Worm (Caenorhabditis elegans) whole organism, mixed stage, embryonic: ENCODE results near the gene tbh-1.

ENCODE experiments used
- M03D4.4 ChIP-seq: sonication (generic microtip); optimal IDR thresholded peaks from 2 replicates; lab custom pipeline; 2017; ENCODE audit warnings: mild to moderate bottlenecking, missing genetic modification characterization, missing compliant biosample characterization
- bed-3 ChIP-seq: fragments of 200-800 bp; sonication (Bioruptor generic); optimal IDR thresholded peaks from 3 replicates; lab custom pipeline; 2018; ENCODE audit warnings: mild to moderate bottlenecking, missing genetic modification characterization, moderate library complexity, missing compliant biosample characterization
- blmp-1 ChIP-seq: fragments of 150-350 bp; optimal IDR thresholded peaks from 2 replicates; lab custom pipeline; 2014; ENCODE audit warnings: missing biosample characterization, missing genetic modification characterization
- ceh-39 ChIP-seq: fragments of 150-350 bp; optimal IDR thresholded peaks from 2 replicates; lab custom pipeline; 2014; ENCODE audit warnings: missing biosample characterization, missing genetic modification characterization
- ceh-43 ChIP-seq: fragments of 200-800 bp; sonication (Bioruptor generic); optimal IDR thresholded peaks from 2 replicates; lab custom pipeline; 2018; ENCODE audit warnings: mild to moderate bottlenecking, missing genetic modification characterization, moderate library complexity, missing compliant biosample characterization
- ceh-83 ChIP-seq: fragments of 200-800 bp; sonication (Bioruptor generic); optimal IDR thresholded peaks from 2 replicates; lab custom pipeline; 2018; ENCODE audit warnings: mild to moderate bottlenecking, missing genetic modification characterization, missing compliant biosample characterization
- ces-1 ChIP-seq: fragments of 150-350 bp; optimal IDR thresholded peaks from 2 replicates; lab custom pipeline; 2014; ENCODE audit warnings: missing biosample characterization, missing genetic modification reagents, missing genetic modification characterization
- cnd-1 ChIP-seq: fragments of 200-800 bp; sonication (Bioruptor generic); optimal IDR thresholded peaks from 2 replicates; lab custom pipeline; 2018; ENCODE audit warnings: mild to moderate bottlenecking, missing genetic modification characterization, missing compliant biosample characterization
- drap-1 ChIP-seq: fragments of 200-800 bp; sonication (Bioruptor generic); optimal IDR thresholded peaks from 3 replicates; lab custom pipeline; 2018; ENCODE audit warnings: mild to moderate bottlenecking, missing genetic modification characterization, missing compliant biosample characterization
- elt-1 ChIP-seq: sonication (generic microtip); optimal IDR thresholded peaks from 2 replicates; lab custom pipeline; 2017; ENCODE audit warnings: missing genetic modification characterization, mild to moderate bottlenecking, missing compliant biosample characterization, antibody characterized with exemption, moderate library complexity, borderline replicate concordance; ENCODE audit not compliant: insufficient read depth
- elt-3 ChIP-seq: fragments of 150-350 bp; optimal IDR thresholded peaks from 2 replicates; lab custom pipeline; 2014; ENCODE audit warnings: missing biosample characterization, missing genetic modification characterization
- flh-1 ChIP-seq: fragments of 200-800 bp; sonication (Bioruptor generic); optimal IDR thresholded peaks from 2 replicates; lab custom pipeline; 2018; ENCODE audit warnings: mild to moderate bottlenecking, missing genetic modification characterization, moderate library complexity, missing compliant biosample characterization
- ham-2 ChIP-seq: fragments of 200-800 bp; sonication (Bioruptor generic); optimal IDR thresholded peaks from 2 replicates; lab custom pipeline; 2018; ENCODE audit warnings: mild to moderate bottlenecking, missing genetic modification characterization, missing compliant biosample characterization
- hlh-1 ChIP-seq: fragments of 150-350 bp; optimal IDR thresholded peaks from 2 replicates; lab custom pipeline; 2014; ENCODE audit warnings: missing biosample characterization, missing genetic modification reagents, missing genetic modification characterization
- lin-13 ChIP-seq: fragments of 150-350 bp; optimal IDR thresholded peaks from 2 replicates; lab custom pipeline; 2014; ENCODE audit warnings: missing biosample characterization, missing genetic modification characterization
- mab-5 ChIP-seq: fragments of 150-350 bp; optimal IDR thresholded peaks from 2 replicates; lab custom pipeline; 2014; ENCODE audit warnings: missing biosample characterization, missing genetic modification characterization
- mep-1 ChIP-seq: fragments of 150-350 bp; optimal IDR thresholded peaks from 2 replicates; lab custom pipeline; 2017; ENCODE audit warnings: missing biosample characterization, missing genetic modification reagents, missing genetic modification characterization, inconsistent platforms
- nhr-12 ChIP-seq: fragments of 150-350 bp; optimal IDR thresholded peaks from 2 replicates; lab custom pipeline; 2014; ENCODE audit warnings: missing biosample characterization, missing genetic modification characterization
- nhr-2 ChIP-seq: fragments of 150-350 bp; optimal IDR thresholded peaks from 2 replicates; lab custom pipeline; 2014; ENCODE audit warnings: missing biosample characterization, missing genetic modification characterization
- nhr-237 ChIP-seq: fragments of 150-350 bp; optimal IDR thresholded peaks from 2 replicates; lab custom pipeline; 2014; ENCODE audit warnings: missing biosample characterization, missing genetic modification characterization
- nhr-28 ChIP-seq: fragments of 150-350 bp; optimal IDR thresholded peaks from 2 replicates; lab custom pipeline; 2014; ENCODE audit warnings: missing biosample characterization, missing genetic modification characterization
- nhr-76 ChIP-seq: sonication (generic microtip); optimal IDR thresholded peaks from 2 replicates; lab custom pipeline; 2017; ENCODE audit warnings: missing biosample characterization, missing genetic modification characterization
- sem-2 ChIP-seq: fragments of 200-800 bp; sonication (Bioruptor generic); optimal IDR thresholded peaks from 2 replicates; lab custom pipeline; 2018; ENCODE audit warnings: mild to moderate bottlenecking, missing genetic modification characterization, missing compliant biosample characterization
- snpc-4 ChIP-seq: fragments of 150-350 bp; optimal IDR thresholded peaks from 2 replicates; lab custom pipeline; 2014; ENCODE audit warnings: missing biosample characterization, missing genetic modification characterization
- sptf-1 ChIP-seq: sonication (generic microtip); optimal IDR thresholded peaks from 2 replicates; lab custom pipeline; 2017; ENCODE audit warnings: mild to moderate bottlenecking, missing genetic modification characterization, moderate library complexity, missing compliant biosample characterization
- tbx-8 ChIP-seq: fragments of 200-800 bp; sonication (Bioruptor generic); optimal IDR thresholded peaks from 2 replicates; lab custom pipeline; 2018; ENCODE audit warnings: mild to moderate bottlenecking, missing genetic modification characterization, moderate library complexity, missing compliant biosample characterization
- unc-120 ChIP-seq: sonication (generic microtip); optimal IDR thresholded peaks from 2 replicates; lab custom pipeline; 2017; ENCODE audit warnings: missing genetic modification characterization, missing compliant biosample characterization; ENCODE audit not compliant: poor library complexity, severe bottlenecking
- unc-39 ChIP-seq: fragments of 150-350 bp; optimal IDR thresholded peaks from 2 replicates; lab custom pipeline; 2014; ENCODE audit warnings: missing biosample characterization, missing genetic modification characterization
- unc-62 ChIP-seq: fragments of 150-350 bp; optimal IDR thresholded peaks from 2 replicates; lab custom pipeline; 2014; ENCODE audit warnings: missing biosample characterization, missing genetic modification reagents, missing genetic modification characterization
- zip-8 ChIP-seq: fragments of 150-350 bp; optimal IDR thresholded peaks from 2 replicates; lab custom pipeline; 2014; ENCODE audit warnings: missing biosample characterization, missing genetic modification characterization
- ztf-11 ChIP-seq: fragments of 150-350 bp; optimal IDR thresholded peaks from 2 replicates; lab custom pipeline; 2014; ENCODE audit warnings: missing biosample characterization, missing genetic modification characterization

The tbh-1 gene

DNA sequence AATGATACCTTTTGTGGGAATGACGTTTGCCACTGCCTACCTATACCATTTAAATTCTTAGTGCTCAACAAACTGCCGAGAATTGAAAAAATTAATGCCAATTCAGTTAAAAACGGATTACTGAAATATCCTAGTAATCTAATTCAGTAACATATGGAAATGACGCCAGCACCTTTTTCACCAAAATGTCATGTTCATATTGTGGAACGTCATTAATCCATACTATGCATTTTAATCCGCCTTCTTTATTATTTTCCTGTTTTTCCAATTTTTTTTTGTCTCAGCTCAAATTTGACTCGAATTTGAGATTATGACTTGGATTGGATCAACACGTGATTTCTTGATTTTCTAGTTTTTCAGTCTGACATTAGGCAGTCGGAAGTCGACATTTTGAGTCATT is 36.7 kb upstream of the tbh-1 start:
- no peak for TF ChIP-seq ceh-39 (tag; lab: Kevin White, UChicago)
- no peak for TF ChIP-seq hlh-1
- TF ChIP-seq ztf-11, result no peak
- TF ChIP-seq blmp-1 (tag; lab: Kevin White, UChicago), result no peak
- no peak for TF ChIP-seq nhr-12
- TF ChIP-seq M03D4.4 (tag; lab: Kevin White, UChicago), result no peak
- TF ChIP-seq flh-1, result no peak
- no peak for TF ChIP-seq tbx-8 (GFP tag; lab: Kevin White, UChicago)
- TF ChIP-seq elt-1 (tag; lab: Kevin White, UChicago), result no peak
- TF ChIP-seq lin-13, result no peak
- no peak for TF ChIP-seq bed-3 (GFP tag; lab: Kevin White, UChicago)
- TF ChIP-seq ceh-43 (GFP tag; lab: Kevin White, UChicago), result no peak
- TF ChIP-seq ham-2 (GFP tag; lab: Kevin White, UChicago), result no peak
- no peak for TF ChIP-seq sptf-1 (tag; lab: Kevin White, UChicago)
- no peak for TF ChIP-seq elt-3 (tag; lab: Kevin White, UChicago)
- TF ChIP-seq nhr-28 (tag; lab: Kevin White, UChicago), result no peak
- TF ChIP-seq unc-62, result no peak
- TF ChIP-seq snpc-4, result no peak
- no peak for TF ChIP-seq ceh-83 (GFP tag; lab: Kevin White, UChicago)

DNA sequence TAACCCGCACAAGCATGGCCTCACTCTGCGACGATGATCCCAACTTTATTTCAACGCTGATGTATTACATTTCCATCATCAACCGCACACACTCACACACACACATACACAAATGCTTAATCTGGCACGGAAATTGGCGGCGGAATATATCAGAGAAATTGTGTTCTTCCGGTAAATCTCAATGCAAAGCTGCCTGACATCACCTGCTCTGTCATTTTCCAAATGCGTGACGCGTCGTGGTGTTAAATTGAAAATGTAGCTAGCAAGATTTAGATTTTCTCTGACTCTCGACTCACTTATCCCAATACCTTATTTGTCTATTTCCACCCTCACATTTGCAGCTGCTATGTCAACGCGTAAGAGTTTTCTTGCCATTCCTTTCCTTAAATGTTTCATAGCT is 34.6 kb upstream of the tbh-1 start:
- TF ChIP-seq zip-8 (tag; lab: Kevin White, UChicago) (no peak), elt-3 (tag; lab: Kevin White, UChicago) (no peak), blmp-1 (tag; lab: Kevin White, UChicago) (no peak), M03D4.4 (tag; lab: Kevin White, UChicago) (no peak), cnd-1 (tag; lab: Kevin White, UChicago) (no peak)

DNA sequence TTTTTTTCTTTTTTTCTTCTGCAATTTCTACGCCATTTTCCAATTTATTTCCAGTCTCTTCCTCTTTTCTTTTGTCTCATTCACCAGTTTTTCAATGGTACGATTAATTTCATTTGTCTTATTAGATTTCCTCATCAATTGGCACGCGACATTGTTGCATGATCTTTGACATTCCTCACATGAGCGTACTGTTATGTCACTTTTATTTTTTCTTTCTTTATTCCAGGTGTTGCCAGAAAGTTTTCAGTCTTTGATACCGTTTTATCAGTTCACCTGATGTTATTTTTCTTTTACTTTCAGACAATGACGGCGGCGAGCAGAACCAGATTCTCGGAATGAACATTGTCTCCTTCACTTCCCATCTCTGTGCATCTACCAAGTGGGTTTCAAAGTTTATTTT is 32.7 kb upstream of the tbh-1 start, which contains the start of the genes olrn-1 and C02C6.14:
Gene olrn-1, plus strand, starts transcription at position 301 of the 400 bp plus-strand sequence.
Gene C02C6.14, plus strand, starts transcription at position 304 of the 400 bp plus-strand sequence.
- no peak for TF ChIP-seq ces-1 (GFP tag; lab: Kevin White, UChicago)
- TF ChIP-seq elt-1 (tag; lab: Kevin White, UChicago), result no peak
- TF ChIP-seq hlh-1, result no peak
- TF ChIP-seq mep-1 (tag; lab: Kevin White, UChicago), result no peak
- no peak for TF ChIP-seq nhr-28 (tag; lab: Kevin White, UChicago)
- no peak for TF ChIP-seq nhr-237 (tag; lab: Kevin White, UChicago)
- no peak for TF ChIP-seq blmp-1 (tag; lab: Kevin White, UChicago)
- no peak for TF ChIP-seq ceh-39 (tag; lab: Kevin White, UChicago)
- no peak for TF ChIP-seq zip-8 (tag; lab: Kevin White, UChicago)
- TF ChIP-seq nhr-76 (tag; lab: Kevin White, UChicago), result no peak

DNA sequence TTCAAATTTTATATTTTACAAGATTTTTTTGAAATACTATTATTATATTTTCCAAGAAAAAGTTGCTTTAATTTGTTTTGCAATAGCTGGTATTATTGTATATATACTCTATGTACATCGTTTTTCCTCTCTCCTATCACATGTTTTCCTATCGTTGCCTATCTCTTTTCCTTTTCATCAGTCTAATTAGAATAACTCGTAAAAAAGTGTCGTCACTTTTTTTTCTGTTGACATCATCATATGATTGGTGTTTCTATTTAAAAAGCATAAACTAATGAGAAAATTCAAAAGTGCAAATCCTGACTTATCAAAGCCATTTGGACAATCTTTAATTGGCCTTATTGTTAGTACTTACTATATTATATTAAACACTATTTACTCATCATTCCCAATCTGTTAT is 31.3 kb upstream of the tbh-1 start:
- TF ChIP-seq sem-2 (GFP tag; lab: Kevin White, UChicago) (no peak), ham-2 (GFP tag; lab: Kevin White, UChicago) (no peak), ztf-11 (no peak), hlh-1 (no peak), nhr-28 (tag; lab: Kevin White, UChicago) (no peak), mab-5 (no peak), tbx-8 (GFP tag; lab: Kevin White, UChicago) (no peak), bed-3 (GFP tag; lab: Kevin White, UChicago) (no peak), ceh-83 (GFP tag; lab: Kevin White, UChicago) (no peak), blmp-1 (tag; lab: Kevin White, UChicago) (no peak), zip-8 (tag; lab: Kevin White, UChicago) (no peak), flh-1 (no peak), snpc-4 (no peak)

DNA sequence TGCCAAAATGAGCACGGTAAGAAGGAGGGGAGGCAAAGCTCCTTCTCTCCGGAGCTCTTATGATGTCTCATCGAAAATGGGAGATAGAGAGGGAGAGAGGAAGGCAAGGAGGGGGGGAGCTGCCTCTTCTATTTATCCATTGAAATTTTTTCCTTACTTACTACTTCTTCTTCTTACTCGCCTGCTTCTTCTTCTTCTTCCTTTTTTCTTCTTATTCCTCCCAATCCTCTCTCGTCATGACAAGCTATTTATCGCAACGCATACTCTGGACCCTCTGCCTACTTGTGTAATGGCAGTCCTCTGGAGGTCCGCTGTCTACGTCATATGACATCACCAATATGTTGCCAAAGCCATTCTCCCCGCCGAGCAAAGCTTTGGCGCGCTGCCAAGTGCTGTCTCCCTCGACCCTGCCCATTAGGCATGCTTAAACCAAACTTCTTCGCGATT is 30.5 kb upstream of the tbh-1 start:
- TF ChIP-seq sptf-1 (tag; lab: Kevin White, UChicago) (peak; percentile 15), unc-120 (tag; lab: Kevin White, UChicago) (peak; percentile 64), drap-1 (GFP tag; lab: Kevin White, UChicago) (peak; percentile 11), mab-5 (no peak), hlh-1 (peak; percentile 31), unc-39 (no peak), ces-1 (GFP tag; lab: Kevin White, UChicago) (peak; percentile 72), nhr-2 (no peak), blmp-1 (tag; lab: Kevin White, UChicago) (no peak), ceh-43 (GFP tag; lab: Kevin White, UChicago) (no peak)
- TF ChIP-seq, all 35 proteins: peak for 5
